Worm (Caenorhabditis elegans): ENCODE data around the gene clp-9.

Gene clp-9

DNA sequence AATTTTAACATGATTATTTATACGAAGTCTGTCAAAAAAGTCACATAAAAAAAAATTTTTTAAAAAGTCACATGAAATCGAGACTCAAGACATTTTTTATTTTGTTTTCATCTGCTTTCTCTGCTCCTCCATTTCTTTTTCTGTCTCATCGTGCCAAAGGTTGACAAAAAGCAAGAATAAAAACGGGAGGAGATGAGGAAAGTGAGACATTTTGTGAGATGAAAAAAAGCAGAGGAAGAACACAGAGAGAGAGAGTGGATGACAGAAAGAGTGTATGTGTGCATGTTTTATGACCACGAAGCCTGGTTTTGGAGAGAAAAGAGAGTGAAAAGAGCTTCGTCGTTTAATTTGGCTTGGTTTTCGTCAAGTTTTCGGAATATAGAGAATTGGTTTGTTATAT, 32.0 kb downstream of the clp-9 start:
- TF ChIP-seq dve-1 (tag; optimal IDR thresholded peaks at IDR 0.05; ENCODE audit: insufficient read depth), result no peak
- TF ChIP-seq egl-43 (GFP tag; IDR thresholded peaks at IDR 0.05), result no peak
- TF ChIP-seq nhr-25 (tag; optimal IDR thresholded peaks at IDR 0.05; ENCODE audit: borderline replicate concordance, insufficient read depth), result no peak
- no peak for TF ChIP-seq T26A8.4 (GFP tag; IDR thresholded peaks at IDR 0.05)
- peak in 1 of 2 experiments; percentile 32 for TF ChIP-seq lsy-2 (tag; optimal IDR thresholded peaks at IDR 0.05)
- no peak for TF ChIP-seq F26F4.8 (GFP tag; conservative IDR thresholded peaks at IDR 0.05)
- TF ChIP-seq dmd-6 (GFP tag; IDR thresholded peaks at IDR 0.05), result no peak
- peak; percentile 43 for TF ChIP-seq hlh-30 (tag; optimal IDR thresholded peaks at IDR 0.05; ENCODE audit: insufficient read depth)
- no peak for TF ChIP-seq daf-16 (GFP tag; optimal IDR thresholded peaks at IDR 0.05)
- TF ChIP-seq daf-16 (tag; optimal IDR thresholded peaks at IDR 0.05), result no peak
- TF ChIP-seq saeg-2 (GFP tag; IDR thresholded peaks at IDR 0.05), result no peak
- TF ChIP-seq ceh-62 (tag; optimal IDR thresholded peaks at IDR 0.05), result no peak

DNA sequence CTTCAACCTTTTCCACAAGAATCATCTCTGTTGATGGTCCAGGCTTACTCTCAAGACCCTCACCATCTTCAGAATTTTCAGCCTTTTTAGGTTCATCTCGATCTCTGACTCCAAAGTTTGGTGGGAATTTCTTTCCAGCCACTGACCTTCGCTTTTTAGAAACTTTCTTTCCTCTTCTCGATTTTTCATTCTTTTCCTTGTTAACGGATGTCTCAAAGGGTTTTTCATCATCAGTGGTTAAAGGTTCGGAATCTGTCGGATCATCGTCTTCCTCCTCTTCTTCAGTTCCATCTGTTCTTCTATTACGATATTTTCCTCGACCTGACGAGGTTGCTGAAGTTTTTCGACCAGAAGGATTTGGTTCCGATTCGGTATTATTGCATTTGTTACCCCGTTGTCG, 37.2 kb downstream of the clp-9 start:
- TF ChIP-seq unc-62 (GFP tag; optimal IDR thresholded peaks at IDR 0.05 in 1 of 2), result peak in 1 of 2 experiments; percentile 92
- TF ChIP-seq unc-62 (tag; optimal IDR thresholded peaks at IDR 0.05), result no peak
- no peak for TF ChIP-seq aha-1 (tag)

DNA sequence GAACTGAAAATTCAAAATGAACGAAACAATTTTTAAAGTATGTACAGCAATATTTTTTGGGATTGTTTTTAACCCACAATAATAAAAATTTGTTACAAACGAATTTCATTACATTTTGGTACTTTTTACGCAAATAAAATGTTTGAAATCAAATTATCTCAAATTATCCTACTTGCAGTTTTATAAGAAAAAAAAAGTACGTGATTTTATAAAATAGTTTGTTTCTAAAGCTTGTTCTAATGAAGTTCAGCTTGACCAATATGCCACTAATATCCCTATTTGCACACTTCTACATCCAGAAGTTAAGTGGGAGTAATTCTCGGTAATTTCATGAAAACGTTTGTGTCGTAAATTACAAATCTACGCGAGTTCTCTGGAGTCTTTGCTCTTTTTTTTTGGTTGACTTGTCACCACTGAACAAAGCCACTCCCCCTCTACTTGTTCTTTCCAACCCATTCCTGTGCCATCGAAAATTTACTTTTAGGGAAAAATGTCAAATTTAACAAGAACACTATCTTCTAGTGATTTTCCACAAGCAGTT, 42.3 kb downstream of the clp-9 start, which contains the start of gene sru-8:
TSS of gene sru-8 (plus strand) at position 491 of the 541 bp plus-strand sequence.
- TF ChIP-seq unc-62 (GFP tag; optimal IDR thresholded peaks at IDR 0.05 in 1 of 2), result peak in 1 of 2 experiments; percentile 91
- TF ChIP-seq unc-62 (tag; optimal IDR thresholded peaks at IDR 0.05), result no peak
- TF ChIP-seq skn-1 (tag; optimal IDR thresholded peaks at IDR 0.05), result no peak

DNA sequence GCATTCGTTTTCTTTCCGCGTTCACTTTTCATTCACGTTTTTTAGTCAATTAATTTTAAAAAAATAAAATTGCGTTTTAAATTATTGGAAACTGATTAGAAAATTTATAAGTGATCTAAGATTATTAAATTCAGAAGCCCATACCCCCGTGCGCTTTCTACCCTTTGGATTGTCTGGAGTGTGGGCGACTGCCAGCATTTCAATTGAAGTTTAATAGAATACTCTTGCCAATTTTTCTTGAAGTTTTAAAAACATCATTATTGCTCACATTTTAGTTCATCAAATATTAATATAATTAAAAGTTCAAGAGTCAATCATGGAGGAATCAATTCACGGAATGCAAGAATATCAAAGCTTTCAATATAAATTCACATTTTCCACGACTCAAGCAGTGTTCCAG, 44.4 kb downstream of the clp-9 start, which contains the start of gene sru-36:
TSS of gene sru-36 (plus strand) at position 301 of the 400 bp plus-strand sequence.
- TF ChIP-seq egl-43 (GFP tag; IDR thresholded peaks at IDR 0.05) (no peak), nhr-76 (tag; optimal IDR thresholded peaks at IDR 0.05) (no peak), ZK546.5 (tag; optimal IDR thresholded peaks at IDR 0.05) (no peak), nhr-28 (tag; optimal IDR thresholded peaks at IDR 0.05) (no peak), lin-1 (GFP tag; IDR thresholded peaks at IDR 0.05) (no peak), zfp-3 (GFP tag; conservative IDR thresholded peaks at IDR 0.05) (no peak)

DNA sequence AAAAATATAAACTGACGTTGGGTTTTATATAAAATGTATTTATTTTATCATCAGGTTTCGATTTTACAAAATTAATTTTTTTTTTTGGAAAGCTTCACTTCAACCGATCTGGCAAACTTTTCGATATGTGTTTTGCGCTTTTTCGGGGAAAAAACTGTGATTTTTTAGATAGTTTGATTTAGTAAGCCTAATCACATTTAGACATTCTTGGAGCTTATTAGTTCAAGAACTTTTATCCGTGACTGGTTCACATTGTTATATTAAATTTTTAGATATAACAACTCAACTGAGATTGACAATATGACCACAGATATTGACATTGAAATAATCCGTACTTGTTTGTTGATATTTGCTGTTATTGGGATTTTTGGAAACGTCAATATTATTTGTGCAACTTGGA, 48.1 kb downstream of the clp-9 start, which contains the start of gene srsx-21:
TSS of gene srsx-21 (plus strand) at position 301 of the 400 bp plus-strand sequence.
- TF ChIP-seq mdt-29 (GFP tag; IDR thresholded peaks at IDR 0.05), result no peak
- no peak for TF ChIP-seq mdl-1 (tag; optimal IDR thresholded peaks at IDR 0.05)
- no peak for TF ChIP-seq nhr-76 (tag; optimal IDR thresholded peaks at IDR 0.05)
- TF ChIP-seq unc-62 (GFP tag; optimal IDR thresholded peaks at IDR 0.05 in 1 of 2), result peak in 1 of 2 experiments; percentile 59
- TF ChIP-seq unc-62 (tag; optimal IDR thresholded peaks at IDR 0.05), result no peak
- TF ChIP-seq dpl-1 (GFP tag; optimal IDR thresholded peaks at IDR 0.05), result no peak

DNA sequence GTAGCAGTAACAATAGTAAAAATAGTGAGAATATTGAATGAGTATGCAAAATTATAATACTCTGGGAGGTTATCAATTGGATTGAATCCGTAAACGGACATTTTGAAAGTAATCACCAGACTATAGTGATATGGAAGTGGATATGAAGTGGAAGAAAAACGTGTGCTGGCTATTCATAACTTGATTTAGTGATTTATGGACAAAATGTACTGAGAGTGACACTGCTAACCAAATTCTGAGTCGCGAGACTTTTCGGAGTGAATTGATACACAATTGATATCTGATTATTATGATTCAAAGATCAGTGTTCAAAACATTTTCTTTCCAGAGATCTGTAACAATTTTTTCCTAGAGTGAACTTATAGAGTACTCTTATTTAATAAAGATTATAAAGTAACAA, 49.8 kb downstream of the clp-9 start, which contains the start of gene sru-38:
TSS of gene sru-38 (minus strand) at position 101 of the 400 bp plus-strand sequence.
- TF ChIP-seq tra-1 (GFP tag; IDR thresholded peaks at IDR 0.05) (no peak), duxl-1 (tag; optimal IDR thresholded peaks at IDR 0.05; ENCODE audit: poor library complexity) (no peak), gei-8 (GFP tag; optimal IDR thresholded peaks at IDR 0.05) (no peak), D1046.2 (GFP tag; IDR thresholded peaks at IDR 0.05) (no peak), saeg-2 (GFP tag; IDR thresholded peaks at IDR 0.05) (no peak), zag-1 (tag; optimal IDR thresholded peaks at IDR 0.05) (no peak), fos-1 (tag; optimal IDR thresholded peaks at IDR 0.05) (no peak), ceh-44 (GFP tag; IDR thresholded peaks at IDR 0.05) (no peak), nhr-10 (tag; optimal IDR thresholded peaks at IDR 0.05) (no peak), sdz-12 (GFP tag; optimal IDR thresholded peaks at IDR 0.05) (no peak), jun-1 (tag; optimal IDR thresholded peaks at IDR 0.05) (no peak), lim-7 (GFP tag; IDR thresholded peaks at IDR 0.05) (no peak), nhr-6 (tag; optimal IDR thresholded peaks at IDR 0.05) (no peak), nhr-77 (tag; optimal IDR thresholded peaks at IDR 0.05) (no peak), pha-4 (GFP tag; IDR thresholded peaks at IDR 0.05) (no peak), pha-4 (tag; optimal IDR thresholded peaks at IDR 0.05) (no peak), nhr-48 (tag; optimal IDR thresholded peaks at IDR 0.05) (no peak), egl-27 (tag; optimal IDR thresholded peaks at IDR 0.05) (no peak), lsy-2 (tag; optimal IDR thresholded peaks at IDR 0.05) (no peak), zip-11 (GFP tag; IDR thresholded peaks at IDR 0.05) (no peak)

Measured in whole organism, L4 larva.